Worm (Caenorhabditis elegans): ENCODE measurements around the gene srbc-32.

- no peak for TF ChIP-seq ceh-20 (GFP tag; IDR thresholded peaks at IDR 0.05)
- TF ChIP-seq mep-1 (tag; optimal IDR thresholded peaks at IDR 0.05): no peak
- no peak for TF ChIP-seq ztf-11 (tag; optimal IDR thresholded peaks at IDR 0.05)
- TF ChIP-seq zip-11 (GFP tag; IDR thresholded peaks at IDR 0.05): no peak
- no peak for TF ChIP-seq mxl-2 (GFP tag; conservative IDR thresholded peaks at IDR 0.05)
- no peak for TF ChIP-seq nhr-10 (tag; optimal IDR thresholded peaks at IDR 0.05)
- no peak for TF ChIP-seq nhr-25 (tag; optimal IDR thresholded peaks at IDR 0.05; ENCODE audit: borderline replicate concordance, insufficient read depth)
- TF ChIP-seq nhr-76 (tag; optimal IDR thresholded peaks at IDR 0.05): no peak
- TF ChIP-seq nhr-102 (tag; optimal IDR thresholded peaks at IDR 0.05): no peak
- TF ChIP-seq pha-4 (GFP tag; IDR thresholded peaks at IDR 0.05): no peak
- TF ChIP-seq pha-4 (tag; optimal IDR thresholded peaks at IDR 0.05): no peak
- no peak for TF ChIP-seq snpc-4 (tag; optimal IDR thresholded peaks at IDR 0.05)
- no peak for TF ChIP-seq ceh-28 (tag; optimal IDR thresholded peaks at IDR 0.05)
Measured at ce11 chrV:3470782-3471181, 16.0 kb downstream of the srbc-32 start, which contains the start of gene srbc-29.
